Worm (Caenorhabditis elegans): ENCODE results near the gene nhr-179.

The nhr-179 gene

DNA sequence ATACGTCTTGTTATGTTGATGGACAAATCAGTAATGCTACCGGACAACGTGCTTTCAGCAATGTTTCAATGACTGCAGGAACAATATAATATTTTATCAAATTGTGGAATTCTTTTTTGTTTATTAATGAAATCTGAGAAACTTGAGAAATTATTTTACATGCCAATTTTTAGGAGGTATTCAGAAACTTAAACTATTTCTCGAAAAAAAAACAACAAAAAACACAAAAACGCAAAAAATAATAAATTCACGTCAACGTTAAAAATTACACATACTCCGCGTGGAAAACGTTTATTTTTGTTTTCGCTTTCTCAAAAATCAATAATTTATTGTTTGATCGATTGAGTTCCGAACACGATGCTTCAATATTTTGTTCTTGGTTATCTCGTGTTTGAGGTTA lies 23.5 kb upstream of the nhr-179 start, which contains the start of gene Y46H3D.1:
TSS of gene Y46H3D.1 (plus strand) at position 301 of the 400 bp plus-strand sequence.
- TF ChIP-seq nhr-25 (tag; optimal IDR thresholded peaks at IDR 0.05): no peak
- TF ChIP-seq eor-1 (tag; optimal IDR thresholded peaks at IDR 0.05): no peak
- no peak for TF ChIP-seq lsy-12 (tag; optimal IDR thresholded peaks at IDR 0.05)
- TF ChIP-seq R02D3.7 (tag; optimal IDR thresholded peaks at IDR 0.05): no peak
- TF ChIP-seq pha-4 (tag; optimal IDR thresholded peaks at IDR 0.05): no peak
- TF ChIP-seq fos-1 (tag; optimal IDR thresholded peaks at IDR 0.05): no peak
- no peak for TF ChIP-seq elt-1 (tag; optimal IDR thresholded peaks at IDR 0.05)
- no peak for TF ChIP-seq nhr-237 (tag; optimal IDR thresholded peaks at IDR 0.05)
- TF ChIP-seq pqm-1 (tag; optimal IDR thresholded peaks at IDR 0.05): no peak
- no peak for TF ChIP-seq unc-39 (tag; optimal IDR thresholded peaks at IDR 0.05)
- no peak for TF ChIP-seq elt-3 (tag; optimal IDR thresholded peaks at IDR 0.05)

DNA sequence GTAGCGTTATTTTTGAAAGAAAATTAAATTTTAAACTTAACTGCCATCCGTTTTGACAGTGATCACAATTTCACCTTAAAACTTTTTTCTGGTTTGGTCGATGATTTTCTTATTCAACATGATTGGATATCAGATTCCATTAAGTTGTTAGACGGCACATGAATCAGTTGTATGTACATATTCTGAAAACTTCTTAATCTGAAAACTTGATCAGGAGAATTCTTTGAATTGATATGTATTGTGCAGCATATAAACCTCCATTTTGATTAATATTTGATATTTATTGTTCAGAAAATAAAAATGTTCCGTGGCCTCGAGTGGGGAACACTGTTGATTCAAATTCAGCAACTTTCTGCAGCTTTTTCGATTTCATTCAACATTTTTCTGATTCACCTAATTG lies 21.3 kb upstream of the nhr-179 start, which contains the start of gene str-221:
TSS of gene str-221 (plus strand) at position 301 of the 400 bp plus-strand sequence.
- TF ChIP-seq ama-1 (optimal IDR thresholded peaks at IDR 0.05) (no peak), fkh-10 (GFP tag; optimal IDR thresholded peaks at IDR 0.05) (no peak), pha-4 (tag; optimal IDR thresholded peaks at IDR 0.05) (no peak), ztf-11 (tag; optimal IDR thresholded peaks at IDR 0.05) (no peak), sea-2 (GFP tag; optimal IDR thresholded peaks at IDR 0.05) (no peak), hmg-11 (tag; optimal IDR thresholded peaks at IDR 0.05) (no peak), lin-39 (tag; optimal IDR thresholded peaks at IDR 0.05) (no peak), nfya-1 (tag; optimal IDR thresholded peaks at IDR 0.05; ENCODE audit: insufficient read depth) (no peak), ztf-4 (tag; optimal IDR thresholded peaks at IDR 0.05) (no peak), zag-1 (tag; optimal IDR thresholded peaks at IDR 0.05) (no peak), pqm-1 (tag; optimal IDR thresholded peaks at IDR 0.05) (no peak), ceh-9 (tag; optimal IDR thresholded peaks at IDR 0.05) (no peak), nhr-77 (tag; optimal IDR thresholded peaks at IDR 0.05) (no peak), lin-15B (tag; optimal IDR thresholded peaks at IDR 0.05) (no peak), nhr-237 (tag; optimal IDR thresholded peaks at IDR 0.05) (no peak), nhr-11 (tag; optimal IDR thresholded peaks at IDR 0.05) (no peak), lsy-12 (tag; optimal IDR thresholded peaks at IDR 0.05) (no peak), elt-1 (tag; optimal IDR thresholded peaks at IDR 0.05) (no peak)

DNA sequence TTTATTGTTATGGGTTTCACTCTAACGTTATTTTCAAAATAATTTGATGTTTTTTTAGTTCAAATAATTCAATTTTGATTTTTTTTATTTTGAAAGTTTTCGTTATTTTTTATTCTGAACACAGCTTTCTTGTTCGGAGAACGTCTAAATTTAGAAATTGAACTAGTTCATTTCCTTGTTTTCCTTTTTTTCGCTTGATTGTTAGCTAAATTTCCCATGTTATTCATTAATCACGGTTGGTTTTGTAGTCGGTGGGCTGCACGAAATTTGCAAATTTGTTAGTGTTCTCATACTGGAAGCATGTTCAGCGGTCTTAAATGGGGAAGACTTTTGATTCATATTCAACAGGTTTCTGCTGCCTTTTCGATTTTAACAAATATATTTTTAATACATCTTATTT lies 17.2 kb upstream of the nhr-179 start, which contains the start of gene str-222:
TSS of gene str-222 (plus strand) at position 301 of the 400 bp plus-strand sequence.
- TF ChIP-seq jun-1 (tag; optimal IDR thresholded peaks at IDR 0.05) (no peak), ceh-16 (tag; optimal IDR thresholded peaks at IDR 0.05) (no peak), elt-2 (tag; optimal IDR thresholded peaks at IDR 0.05) (no peak), ztf-4 (tag; optimal IDR thresholded peaks at IDR 0.05) (no peak), pha-4 (tag; optimal IDR thresholded peaks at IDR 0.05) (no peak), nhr-23 (tag; optimal IDR thresholded peaks at IDR 0.05) (no peak), ama-1 (optimal IDR thresholded peaks at IDR 0.05) (no peak), nhr-76 (tag; optimal IDR thresholded peaks at IDR 0.05) (no peak), tbx-2 (tag; optimal IDR thresholded peaks at IDR 0.05) (no peak), mdl-1 (tag; optimal IDR thresholded peaks at IDR 0.05) (no peak), fos-1 (tag; optimal IDR thresholded peaks at IDR 0.05) (no peak), nfya-1 (tag; optimal IDR thresholded peaks at IDR 0.05; ENCODE audit: insufficient read depth) (no peak)

DNA sequence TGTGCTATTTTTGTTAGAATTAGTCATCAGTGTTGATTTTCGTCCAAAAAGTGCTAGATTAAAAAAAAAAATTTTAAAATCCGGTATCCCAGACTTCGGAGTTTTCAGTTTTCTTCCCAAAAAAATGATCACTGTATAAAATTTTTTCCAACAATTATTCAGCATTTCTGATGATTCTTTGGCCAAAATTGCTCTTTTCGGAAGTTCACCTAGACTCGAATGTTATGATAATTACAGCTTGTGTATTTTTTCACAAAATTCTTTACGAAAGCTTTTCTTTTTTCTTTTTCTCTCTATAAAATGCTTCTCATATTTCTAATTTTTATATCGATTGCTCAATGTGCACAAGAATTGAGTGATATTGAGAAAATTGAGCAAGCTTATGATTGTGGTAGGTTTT lies 13.1 kb upstream of the nhr-179 start, which contains the start of gene irld-17:
TSS of gene irld-17 (plus strand) at position 301 of the 400 bp plus-strand sequence.
- TF ChIP-seq R02D3.7 (tag; optimal IDR thresholded peaks at IDR 0.05): no peak
- no peak for TF ChIP-seq aly-2 (tag; optimal IDR thresholded peaks at IDR 0.05)
- TF ChIP-seq ztf-11 (tag; optimal IDR thresholded peaks at IDR 0.05): no peak
- no peak for TF ChIP-seq tbx-2 (tag; optimal IDR thresholded peaks at IDR 0.05)
- no peak for TF ChIP-seq pha-4 (tag; optimal IDR thresholded peaks at IDR 0.05)
- no peak for TF ChIP-seq unc-62 (GFP tag; optimal IDR thresholded peaks at IDR 0.05)
- no peak for TF ChIP-seq unc-39 (tag; optimal IDR thresholded peaks at IDR 0.05)
- TF ChIP-seq skn-1 (tag; optimal IDR thresholded peaks at IDR 0.05): no peak
- TF ChIP-seq ceh-82 (tag; optimal IDR thresholded peaks at IDR 0.05): no peak
- TF ChIP-seq lin-39 (tag; optimal IDR thresholded peaks at IDR 0.05): no peak
- TF ChIP-seq nhr-12 (tag; optimal IDR thresholded peaks at IDR 0.05): no peak
- no peak for TF ChIP-seq snpc-4 (tag; optimal IDR thresholded peaks at IDR 0.05)

Data from whole organism, L3 larva.